Worm (Caenorhabditis elegans): Measurements from ENCODE around the gene srsx-34.

Gene srsx-34

DNA sequence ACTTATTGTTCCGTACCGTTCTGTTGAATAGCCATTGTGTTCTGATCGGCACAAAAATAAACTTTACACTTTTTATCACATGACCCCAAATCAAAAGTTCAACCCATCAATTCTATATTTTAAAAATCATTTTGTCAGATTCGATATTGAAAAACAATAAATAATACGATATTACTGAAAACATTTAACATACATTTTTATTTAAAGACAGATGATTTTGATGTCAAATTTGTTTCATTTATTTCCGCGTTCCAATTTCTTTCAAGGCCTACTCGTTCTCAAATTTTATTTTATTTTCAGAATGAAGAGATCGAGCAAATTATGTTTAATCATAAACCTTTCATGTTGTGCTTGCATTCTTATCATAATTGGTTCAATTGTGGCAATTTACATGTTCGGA is 41.0 kb upstream of the srsx-34 start, which contains the start of gene F59E11.5:
F59E11.5 (plus strand) TSS at position 301 of the 400 bp plus-strand sequence.
- TF ChIP-seq elt-3 (tag; optimal IDR thresholded peaks at IDR 0.05) (no peak), pha-4 (tag; optimal IDR thresholded peaks at IDR 0.05) (no peak), tbx-8 (GFP tag; optimal IDR thresholded peaks at IDR 0.05) (no peak), nhr-28 (tag; optimal IDR thresholded peaks at IDR 0.05) (no peak), lin-32 (GFP tag; optimal IDR thresholded peaks at IDR 0.05) (no peak), zip-8 (tag; optimal IDR thresholded peaks at IDR 0.05) (no peak), unc-62 (GFP tag; optimal IDR thresholded peaks at IDR 0.05) (no peak), hlh-1 (tag; optimal IDR thresholded peaks at IDR 0.05) (no peak), unc-120 (tag; optimal IDR thresholded peaks at IDR 0.05; ENCODE audit: poor library complexity, severe bottlenecking) (no peak), lsy-2 (tag; optimal IDR thresholded peaks at IDR 0.05) (no peak), sptf-1 (tag; optimal IDR thresholded peaks at IDR 0.05) (no peak), cnd-1 (tag; optimal IDR thresholded peaks at IDR 0.05) (no peak), ceh-83 (GFP tag; optimal IDR thresholded peaks at IDR 0.05) (no peak), M03D4.4 (tag; optimal IDR thresholded peaks at IDR 0.05) (no peak), ztf-11 (tag; optimal IDR thresholded peaks at IDR 0.05) (no peak), mab-5 (tag; optimal IDR thresholded peaks at IDR 0.05) (no peak), bed-3 (GFP tag; optimal IDR thresholded peaks at IDR 0.05) (no peak), mls-2 (tag; optimal IDR thresholded peaks at IDR 0.05) (no peak), blmp-1 (tag; optimal IDR thresholded peaks at IDR 0.05) (no peak)

- no peak for TF ChIP-seq sptf-1 (tag; optimal IDR thresholded peaks at IDR 0.05)
- no peak for TF ChIP-seq drap-1 (GFP tag; optimal IDR thresholded peaks at IDR 0.05)
- TF ChIP-seq lin-32 (GFP tag; optimal IDR thresholded peaks at IDR 0.05), result no peak
- TF ChIP-seq mep-1 (tag; optimal IDR thresholded peaks at IDR 0.05), result no peak
- TF ChIP-seq sem-2 (GFP tag; optimal IDR thresholded peaks at IDR 0.05), result no peak
These were observed 34.6 kb upstream of the srsx-34 start, which contains the start of gene F59E11.2 for ce11 chrV:9001175-9001574. F59E11.2 (plus strand) TSS chrV:9001475.

- TF ChIP-seq mab-5 (tag; optimal IDR thresholded peaks at IDR 0.05) (no peak), unc-120 (tag; optimal IDR thresholded peaks at IDR 0.05; ENCODE audit: poor library complexity, severe bottlenecking) (no peak), nhr-237 (tag; optimal IDR thresholded peaks at IDR 0.05) (no peak)
These were observed 32.5 kb upstream of the srsx-34 start, which contains the start of gene srx-1 for ce11 chrV:9003291-9003690. srx-1 (plus strand) TSS chrV:9003672.

ce11 chrV:9005243-9005642 is 30.5 kb upstream of the srsx-34 start, which contains the start of gene srx-3:
srx-3 (plus strand) TSS chrV:9005543.
- TF ChIP-seq nhr-76 (tag; optimal IDR thresholded peaks at IDR 0.05) (no peak), mab-5 (tag; optimal IDR thresholded peaks at IDR 0.05) (no peak), flh-1 (GFP tag; optimal IDR thresholded peaks at IDR 0.05) (no peak), nhr-28 (tag; optimal IDR thresholded peaks at IDR 0.05) (no peak), cnd-1 (tag; optimal IDR thresholded peaks at IDR 0.05) (no peak), lin-13 (tag; optimal IDR thresholded peaks at IDR 0.05) (no peak), nhr-237 (tag; optimal IDR thresholded peaks at IDR 0.05) (no peak), nhr-2 (tag; optimal IDR thresholded peaks at IDR 0.05) (no peak), unc-39 (tag; optimal IDR thresholded peaks at IDR 0.05) (no peak), hlh-1 (tag; optimal IDR thresholded peaks at IDR 0.05) (no peak), ceh-43 (GFP tag; optimal IDR thresholded peaks at IDR 0.05) (no peak), ceh-83 (GFP tag; optimal IDR thresholded peaks at IDR 0.05) (no peak), ztf-11 (tag; optimal IDR thresholded peaks at IDR 0.05) (no peak), unc-120 (tag; optimal IDR thresholded peaks at IDR 0.05; ENCODE audit: poor library complexity, severe bottlenecking) (no peak), mep-1 (tag; optimal IDR thresholded peaks at IDR 0.05) (no peak), ceh-39 (tag; optimal IDR thresholded peaks at IDR 0.05) (no peak), lsy-2 (tag; optimal IDR thresholded peaks at IDR 0.05) (no peak), drap-1 (GFP tag; optimal IDR thresholded peaks at IDR 0.05) (no peak)

DNA sequence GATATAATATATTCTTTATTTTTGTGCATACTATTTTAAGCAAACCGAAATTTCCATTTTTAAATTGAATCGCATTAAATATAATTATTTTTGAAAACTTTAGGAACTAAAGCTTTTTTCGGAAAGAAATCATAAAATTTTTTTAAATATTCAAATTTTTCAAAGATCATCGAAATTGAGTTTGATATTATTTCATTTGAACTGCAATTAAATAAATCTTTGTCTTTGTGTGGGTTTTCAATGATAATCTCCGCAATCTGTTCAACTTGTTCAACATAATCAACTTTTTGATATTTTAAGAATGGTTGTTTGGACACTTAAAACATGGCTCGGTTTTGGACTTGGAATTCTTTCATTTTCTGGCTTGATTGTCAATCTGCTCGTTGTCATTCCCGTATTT is 26.6 kb upstream of the srsx-34 start, which contains the start of gene srx-2:
srx-2 (plus strand) TSS at position 301 of the 400 bp plus-strand sequence.
- no peak for TF ChIP-seq lsy-2 (tag; optimal IDR thresholded peaks at IDR 0.05)
- no peak for TF ChIP-seq elt-1 (tag; optimal IDR thresholded peaks at IDR 0.05; ENCODE audit: borderline replicate concordance, insufficient read depth)
- TF ChIP-seq M03D4.4 (tag; optimal IDR thresholded peaks at IDR 0.05), result no peak
- no peak for TF ChIP-seq nhr-12 (tag; optimal IDR thresholded peaks at IDR 0.05)
- no peak for TF ChIP-seq ces-1 (GFP tag; optimal IDR thresholded peaks at IDR 0.05)
- TF ChIP-seq snpc-4 (tag; optimal IDR thresholded peaks at IDR 0.05), result no peak
- TF ChIP-seq ceh-43 (GFP tag; optimal IDR thresholded peaks at IDR 0.05), result no peak
- TF ChIP-seq hlh-1 (tag; optimal IDR thresholded peaks at IDR 0.05), result no peak
- no peak for TF ChIP-seq mls-2 (tag; optimal IDR thresholded peaks at IDR 0.05)
- no peak for TF ChIP-seq nhr-237 (tag; optimal IDR thresholded peaks at IDR 0.05)

All from whole organism, mixed stage, embryonic.